Fruit fly (Drosophila melanogaster) whole organism, wandering third instar larva: ENCODE data around the gene alpha-PheRS.

Experiments
- Jra ChIP-seq: sonication (Bioruptor generic); optimal IDR thresholded peaks from 2 replicates; lab custom pipeline; 2016; ENCODE audit warnings: missing biosample characterization, missing genetic modification characterization
- Myc ChIP-seq: fragments of >200 bp; optimal IDR thresholded peaks from 2 replicates; lab custom pipeline; 2017
- OdsH ChIP-seq: fragments of 200-800 bp; sonication (Bioruptor generic); optimal IDR thresholded peaks from 2 replicates; lab custom pipeline; 2016; ENCODE audit warnings: missing biosample characterization, mild to moderate bottlenecking, missing genetic modification characterization
- Rel ChIP-seq, 2 experiments: fragments of 200-800 bp; sonication (Bioruptor generic) in 1 of 2; optimal IDR thresholded peaks; 2 replicates in 1 of 2; 3 replicates in 1 of 2; lab custom pipeline; 2016 to 2019; ENCODE audit warnings: mild to moderate bottlenecking in 2 of 2, missing biosample characterization in 2 of 2, missing genetic modification characterization in 2 of 2, moderate library complexity in 1 of 2
- Sp1 ChIP-seq: fragments of 200-800 bp; sonication (Bioruptor generic); optimal IDR thresholded peaks from 3 replicates; lab custom pipeline; 2019; ENCODE audit warnings: missing biosample characterization, mild to moderate bottlenecking, missing genetic modification characterization, moderate library complexity
- pan ChIP-seq: fragments of >200 bp; optimal IDR thresholded peaks from 2 replicates; lab custom pipeline; 2017
- sv ChIP-seq: fragments of 200-800 bp; sonication (Bioruptor generic); optimal IDR thresholded peaks from 3 replicates; lab custom pipeline; 2016; ENCODE audit warnings: missing biosample characterization, missing genetic modification characterization
- usp ChIP-seq: fragments of >200 bp; optimal IDR thresholded peaks from 2 replicates; lab custom pipeline; 2017; ENCODE audit warnings: missing biosample characterization, missing genetic modification characterization

- TF ChIP-seq OdsH (GFP tag; lab: Kevin White, UChicago) (no peak), Sp1 (GFP tag; lab: Kevin White, UChicago) (no peak), pan (lab: Kevin White, UChicago) (no peak), sv (GFP tag; lab: Kevin White, UChicago) (no peak), Jra (GFP tag; lab: Kevin White, UChicago) (no peak), Rel (GFP tag; optimal IDR thresholded peaks at IDR 0.05; lab: Kevin White, UChicago) (no peak), Rel (tag; optimal IDR thresholded peaks at IDR 0.05; lab: Kevin White, UChicago) (no peak), Myc (lab: Kevin White, UChicago) (no peak), usp (no peak)
Measured at dm6 chrX:8162692-8163091, 17.3 kb upstream of the alpha-PheRS start, which contains the start of gene CG10761.
